Fruit fly (Drosophila melanogaster): ENCODE results near the gene DIP-zeta.

DIP-zeta gene

DNA sequence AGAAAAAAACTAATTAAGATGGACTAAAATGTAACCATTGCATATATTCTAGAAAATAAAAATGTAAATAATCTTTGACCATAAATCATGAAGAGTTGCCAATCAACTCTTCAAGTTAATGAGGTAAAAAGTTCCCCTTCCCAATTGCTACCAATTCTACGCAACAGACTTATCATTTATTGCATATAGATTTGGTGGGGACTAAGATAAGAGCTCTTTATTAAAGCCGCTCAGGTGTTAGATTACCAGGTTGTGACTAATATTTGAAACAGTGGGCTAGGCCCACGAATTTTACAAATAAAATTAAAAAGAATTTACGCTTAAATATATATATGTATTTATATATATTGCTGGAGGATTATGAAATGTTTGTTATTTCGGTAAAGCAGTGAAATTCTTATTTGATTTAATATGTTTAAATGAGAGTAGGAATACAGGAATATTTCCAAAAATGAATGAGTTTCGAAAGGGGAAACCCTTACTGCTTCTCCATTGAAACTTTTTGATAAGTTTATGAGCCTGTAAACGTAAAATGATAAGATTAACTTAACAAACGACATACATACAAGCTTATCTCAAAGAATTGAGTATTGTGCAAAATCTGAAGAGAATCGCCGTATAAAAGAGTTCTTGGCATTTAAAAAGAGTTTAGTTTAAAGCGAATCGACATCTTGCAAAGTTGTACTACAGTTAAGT, 59.3 kb downstream of the DIP-zeta start, which contains the start of gene CG13102:
Gene CG13102, plus strand, starts transcription at position 646 of the 696 bp plus-strand sequence.
- no peak for TF ChIP-seq Myc (optimal IDR thresholded peaks at IDR 0.05)
- no peak for TF ChIP-seq insv (optimal IDR thresholded peaks at IDR 0.05)
- TF ChIP-seq h (optimal IDR thresholded peaks at IDR 0.05), result no peak
- TF ChIP-seq ttk (optimal IDR thresholded peaks at IDR 0.05), result no peak

DNA sequence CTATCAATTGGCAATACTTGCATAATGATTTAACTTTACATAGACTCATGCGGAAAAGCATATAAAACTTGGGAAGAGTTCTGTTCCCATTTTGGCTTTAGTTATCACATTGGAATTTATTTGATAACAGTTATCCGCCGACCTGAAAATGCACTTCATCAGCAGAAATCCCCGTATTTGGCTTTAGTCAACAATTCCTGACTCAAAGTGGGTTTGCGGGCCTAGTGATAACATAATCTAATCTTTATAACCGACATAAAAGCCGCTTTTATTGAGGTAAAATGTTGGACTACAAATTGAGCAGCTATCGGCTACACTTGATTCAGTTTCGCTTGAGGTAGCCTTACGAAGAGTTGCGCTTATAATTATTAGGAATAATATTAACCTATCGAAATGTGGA, 60.7 kb downstream of the DIP-zeta start, which contains the start of gene CG9568:
Gene CG9568, plus strand, starts transcription at position 317 of the 400 bp plus-strand sequence.
- TF ChIP-seq ttk (optimal IDR thresholded peaks at IDR 0.05) (no peak), h (optimal IDR thresholded peaks at IDR 0.05) (no peak), insv (optimal IDR thresholded peaks at IDR 0.05) (no peak), psq (optimal IDR thresholded peaks at IDR 0.05) (no peak), Sin3A (optimal IDR thresholded peaks at IDR 0.05) (no peak), Myc (optimal IDR thresholded peaks at IDR 0.05) (no peak)
